Worm (Caenorhabditis elegans) whole organism, midembryonic: ENCODE data around the gene Y53G8B.2.

Experiments used
- flt-1 ChIP-seq: fragments of 200-800 bp; sonication (Bioruptor generic); IDR thresholded peaks from 2 replicates; pipeline ENCODE4 v1.3.6; 2022; ENCODE audit warnings: missing genetic modification characterization, missing compliant biosample characterization
- med-1 ChIP-seq: sonication (generic microtip); optimal IDR thresholded peaks from 2 replicates; lab custom pipeline; 2017; ENCODE audit warnings: missing genetic modification characterization, mild to moderate bottlenecking, missing compliant biosample characterization, antibody characterized with exemption, missing genetic modification reagents; ENCODE audit not compliant: insufficient read depth

- TF ChIP-seq flt-1 (GFP tag; lab: Robert Waterston, UW) (no peak), med-1 (GFP tag; lab: Kevin White, UChicago) (no peak)
Measured at ce11 chrIII:3063999-3064398, 39.8 kb downstream of the Y53G8B.2 start, which contains the start of gene H06I04.6.
